Fruit fly (Drosophila melanogaster): ENCODE data around the gene CG13784.

CG13784 gene

DNA sequence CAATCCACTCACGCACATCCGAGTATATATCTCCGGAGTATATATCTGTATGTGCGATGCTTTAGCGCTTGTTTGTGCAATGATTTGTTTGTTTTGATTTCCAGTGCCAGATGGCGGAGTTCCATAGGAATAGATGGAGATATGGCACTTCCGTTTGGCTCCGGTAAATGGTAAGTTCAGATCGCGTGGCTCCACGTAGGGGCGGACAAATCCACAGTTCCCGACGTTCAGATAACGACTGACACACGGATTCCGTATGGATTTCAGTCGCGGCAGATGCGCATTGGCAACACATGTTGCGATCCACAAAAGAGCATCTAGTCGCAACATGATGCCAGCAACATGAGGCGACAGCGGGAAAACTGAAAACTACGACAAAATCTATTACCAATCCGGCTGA lies 62.4 kb downstream of the CG13784 start, which contains the start of gene Pvf3:
Gene Pvf3 (minus strand): TSS at position 240 of the 400 bp plus-strand sequence.
- TF ChIP-seq CG17801 (GFP tag; optimal IDR thresholded peaks at IDR 0.05; ENCODE audit: partially characterized antibody): no peak

DNA sequence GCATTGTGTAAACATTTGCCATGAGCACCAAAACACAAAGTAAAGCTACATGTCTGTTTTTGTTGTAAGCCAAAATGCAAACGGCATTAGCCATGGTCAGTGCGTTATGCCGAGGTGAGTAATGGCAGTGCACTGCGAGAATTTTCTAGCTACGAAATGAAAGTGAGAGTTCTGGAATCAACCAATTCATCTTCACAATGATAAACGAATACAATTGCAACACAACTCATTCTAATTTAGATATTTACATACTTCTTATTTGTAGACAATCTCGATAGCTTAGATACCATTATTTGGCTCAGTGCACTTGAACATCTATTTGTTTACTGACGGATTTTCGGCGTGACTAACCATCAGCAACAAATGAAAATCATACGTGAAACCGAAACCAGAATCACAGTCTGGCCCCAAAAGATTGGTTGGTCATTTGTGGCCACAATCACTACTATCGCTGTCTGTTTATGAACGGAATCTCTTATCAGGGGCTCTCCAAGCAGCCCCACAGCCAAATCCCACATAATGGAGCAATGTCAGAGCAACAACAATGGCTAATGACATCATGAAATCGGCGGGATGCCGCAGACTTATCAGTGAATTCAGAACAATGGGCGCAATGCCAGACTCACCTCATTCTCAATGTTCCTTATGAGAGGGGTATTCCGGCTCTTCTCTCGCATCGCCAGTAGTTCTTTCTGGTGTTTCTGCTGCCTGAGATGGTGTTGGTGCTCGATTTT lies 64.8 kb downstream of the CG13784 start:
- TF ChIP-seq CG17801 (GFP tag; optimal IDR thresholded peaks at IDR 0.05; ENCODE audit: partially characterized antibody): no peak

Data from ovary, adult (tissue).